Worm (Caenorhabditis elegans) whole organism, L1 larva: Measurements from ENCODE around the gene clec-88.

Experiments
- ceh-82 ChIP-seq, 3 experiments: fragments of 150-350 bp in 1 of 3; sonication (generic microtip) in 2 of 3; optimal IDR thresholded peaks; 2 replicates each; lab custom pipeline; 2014 to 2017; ENCODE audit warnings: missing biosample characterization in 3 of 3, missing genetic modification characterization in 3 of 3
- hlh-17 ChIP-seq: fragments of 200-800 bp; sonication (Bioruptor generic); optimal IDR thresholded peaks from 2 replicates; lab custom pipeline; 2018; ENCODE audit warnings: missing genetic modification characterization, mild to moderate bottlenecking, missing compliant biosample characterization, moderate library complexity, borderline replicate concordance
- lin-39 ChIP-seq: fragments of 150-350 bp; optimal IDR thresholded peaks from 2 replicates; lab custom pipeline; 2014; ENCODE audit warnings: missing biosample characterization, missing genetic modification reagents, missing genetic modification characterization
- nhr-237 ChIP-seq: fragments of 150-350 bp; optimal IDR thresholded peaks from 2 replicates; lab custom pipeline; 2014; ENCODE audit warnings: missing biosample characterization, missing genetic modification characterization
- nhr-76 ChIP-seq: sonication (generic microtip); optimal IDR thresholded peaks from 2 replicates; lab custom pipeline; 2017; ENCODE audit warnings: missing biosample characterization, missing genetic modification characterization
- skn-1 ChIP-seq: fragments of 150-350 bp; optimal IDR thresholded peaks from 2 replicates; lab custom pipeline; 2014; ENCODE audit warnings: missing biosample characterization, missing genetic modification characterization
- snpc-4 ChIP-seq: fragments of 150-350 bp; optimal IDR thresholded peaks from 2 replicates; lab custom pipeline; 2014; ENCODE audit warnings: missing biosample characterization, missing genetic modification characterization
- unc-62 ChIP-seq: fragments of 150-350 bp; optimal IDR thresholded peaks from 2 replicates; lab custom pipeline; 2014; ENCODE audit warnings: missing biosample characterization, missing genetic modification reagents, missing genetic modification characterization
- ztf-4 ChIP-seq: fragments of 150-350 bp; optimal IDR thresholded peaks from 2 replicates; lab custom pipeline; 2014; ENCODE audit warnings: missing biosample characterization, missing genetic modification characterization

- TF ChIP-seq unc-62: no peak
- TF ChIP-seq ztf-4 (tag; lab: Kevin White, UChicago): no peak
- no peak for TF ChIP-seq nhr-237
- TF ChIP-seq skn-1: no peak
- no peak for TF ChIP-seq lin-39 (tag; lab: Kevin White, UChicago)
- no peak for TF ChIP-seq ceh-82 (tag; optimal IDR thresholded peaks at IDR 0.05; lab: Kevin White, UChicago)
- TF ChIP-seq snpc-4 (tag; lab: Kevin White, UChicago): no peak
- no peak for TF ChIP-seq nhr-76
- no peak for TF ChIP-seq hlh-17 (GFP tag; lab: Kevin White, UChicago)
Measured at ce11 chrII:6322081-6322480, 43.4 kb upstream of the clec-88 start.
